Worm (Caenorhabditis elegans): ENCODE measurements around the gene srw-139.

Gene srw-139

DNA sequence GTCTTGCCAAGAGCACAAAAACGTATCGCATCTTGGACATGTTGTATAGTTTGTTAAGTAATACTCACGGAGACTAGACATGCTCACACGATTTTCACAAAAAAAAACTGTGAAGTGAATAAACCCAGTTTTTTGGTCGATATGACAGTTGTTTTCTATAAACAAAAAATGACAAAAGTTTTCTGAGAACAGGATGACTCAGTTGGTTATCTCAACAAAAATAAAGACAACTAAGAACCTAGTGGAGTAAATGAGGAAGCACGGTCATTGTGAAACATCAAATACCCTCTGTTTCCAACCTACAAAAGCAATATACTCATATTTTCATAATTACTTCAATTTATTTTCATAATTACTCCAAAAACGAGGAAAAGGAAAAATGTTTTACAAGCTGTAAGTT, 39.6 kb downstream of the srw-139 start, which contains the start of gene srh-87:
srh-87 (minus strand) TSS at position 101 of the 400 bp plus-strand sequence.
- TF ChIP-seq dao-5 (tag; optimal IDR thresholded peaks at IDR 0.05), result no peak
- no peak for TF ChIP-seq him-1 (tag; optimal IDR thresholded peaks at IDR 0.05)
- no peak for TF ChIP-seq W03F9.2 (tag; optimal IDR thresholded peaks at IDR 0.05)

ce11 chrV:2943859-2944258, 41.4 kb downstream of the srw-139 start, which contains the start of gene srw-137:
srw-137 (minus strand) TSS chrV:2943959.
- TF ChIP-seq W03F9.2 (tag; optimal IDR thresholded peaks at IDR 0.05) (no peak), dao-5 (tag; optimal IDR thresholded peaks at IDR 0.05) (no peak), him-1 (tag; optimal IDR thresholded peaks at IDR 0.05) (no peak)

ce11 chrV:2942247-2942646, 43.0 kb downstream of the srw-139 start:
- TF ChIP-seq W03F9.2 (tag; optimal IDR thresholded peaks at IDR 0.05) (no peak), dao-5 (tag; optimal IDR thresholded peaks at IDR 0.05) (no peak), him-1 (tag; optimal IDR thresholded peaks at IDR 0.05) (no peak)

- TF ChIP-seq him-1 (tag; optimal IDR thresholded peaks at IDR 0.05) (no peak), dao-5 (tag; optimal IDR thresholded peaks at IDR 0.05) (no peak), W03F9.2 (tag; optimal IDR thresholded peaks at IDR 0.05) (no peak)
Observed at ce11 chrV:2941405-2941804, 43.8 kb downstream of the srw-139 start, which contains the start of gene srw-143. srw-143 (minus strand) TSS chrV:2941505.

- no peak for TF ChIP-seq dao-5 (tag; optimal IDR thresholded peaks at IDR 0.05)
- TF ChIP-seq him-1 (tag; optimal IDR thresholded peaks at IDR 0.05), result no peak
- no peak for TF ChIP-seq W03F9.2 (tag; optimal IDR thresholded peaks at IDR 0.05)
Observed at ce11 chrV:2938497-2938896, 46.7 kb downstream of the srw-139 start, which contains the start of gene srw-141. srw-141 (minus strand) TSS chrV:2938597.
